Worm (Caenorhabditis elegans) whole organism, midembryonic: ENCODE measurements around the gene Y41G9A.5.

Source experiments
- T22C8.4 ChIP-seq: fragments of 200-800 bp; sonication (Bioruptor generic); IDR thresholded peaks from 2 replicates; pipeline ENCODE4 v1.3.6; 2022; ENCODE audit warnings: missing genetic modification characterization, missing compliant biosample characterization
- cog-1 ChIP-seq: sonication (generic microtip); optimal IDR thresholded peaks from 2 replicates; lab custom pipeline; 2016; ENCODE audit warnings: missing genetic modification characterization, missing compliant biosample characterization
- flt-1 ChIP-seq: fragments of 200-800 bp; sonication (Bioruptor generic); IDR thresholded peaks from 2 replicates; pipeline ENCODE4 v1.3.6; 2022; ENCODE audit warnings: missing genetic modification characterization, missing compliant biosample characterization
- klf-2 ChIP-seq: fragments of 200-800 bp; sonication (Bioruptor generic); conservative IDR thresholded peaks from 2 replicates; pipeline ENCODE4 v1.3.6; 2022; ENCODE audit warnings: missing genetic modification reagents, missing genetic modification characterization, missing compliant biosample characterization
- med-1 ChIP-seq: sonication (generic microtip); optimal IDR thresholded peaks from 2 replicates; lab custom pipeline; 2017; ENCODE audit warnings: missing genetic modification characterization, mild to moderate bottlenecking, missing compliant biosample characterization, antibody characterized with exemption, missing genetic modification reagents; ENCODE audit not compliant: insufficient read depth
- ref-1 ChIP-seq: fragments of 200-800 bp; sonication (Bioruptor generic); conservative IDR thresholded peaks from 2 replicates; pipeline ENCODE4 v1.3.6; 2022; ENCODE audit warnings: missing genetic modification reagents, missing genetic modification characterization, missing compliant biosample characterization
- tab-1 ChIP-seq: fragments of 200-800 bp; sonication (Bioruptor generic); IDR thresholded peaks from 2 replicates; pipeline ENCODE4 v1.3.6; 2022; ENCODE audit warnings: missing genetic modification characterization, missing compliant biosample characterization
- ztf-23 ChIP-seq: fragments of 200-800 bp; sonication (Bioruptor generic); IDR thresholded peaks from 2 replicates; pipeline ENCODE4 v1.3.6; 2022; ENCODE audit warnings: missing genetic modification reagents, missing genetic modification characterization, missing compliant biosample characterization
- ztf-29 ChIP-seq: fragments of 200-800 bp; sonication (Bioruptor generic); IDR thresholded peaks from 2 replicates; pipeline ENCODE4 v1.3.6; 2022; ENCODE audit warnings: missing genetic modification reagents, missing genetic modification characterization, missing compliant biosample characterization

Y41G9A.5 gene

ce11 chrX:2919488-2919887 lies 27.0 kb upstream of the Y41G9A.5 start:
- no peak for TF ChIP-seq flt-1 (GFP tag; lab: Robert Waterston, UW)
- TF ChIP-seq cog-1 (tag; lab: Kevin White, UChicago): no peak
- no peak for TF ChIP-seq tab-1 (GFP tag; lab: Robert Waterston, UW)
- TF ChIP-seq ref-1 (GFP tag; lab: Robert Waterston, UW): no peak
- no peak for TF ChIP-seq T22C8.4 (GFP tag; lab: Robert Waterston, UW)
- TF ChIP-seq ztf-23 (GFP tag; lab: Robert Waterston, UW): no peak
- TF ChIP-seq klf-2 (GFP tag; lab: Robert Waterston, UW): no peak
- no peak for TF ChIP-seq ztf-29 (GFP tag; lab: Robert Waterston, UW)
- no peak for TF ChIP-seq med-1

ce11 chrX:2920456-2920855 lies 26.0 kb upstream of the Y41G9A.5 start:
- peak; percentile 59 for TF ChIP-seq cog-1 (tag; lab: Kevin White, UChicago)
- no peak for TF ChIP-seq ztf-23 (GFP tag; lab: Robert Waterston, UW)

ce11 chrX:2921737-2922136 lies 24.7 kb upstream of the Y41G9A.5 start:
- TF ChIP-seq ref-1 (GFP tag; lab: Robert Waterston, UW) (no peak), ztf-23 (GFP tag; lab: Robert Waterston, UW) (no peak), med-1 (no peak), ztf-29 (GFP tag; lab: Robert Waterston, UW) (no peak), tab-1 (GFP tag; lab: Robert Waterston, UW) (no peak), T22C8.4 (GFP tag; lab: Robert Waterston, UW) (no peak), cog-1 (tag; lab: Kevin White, UChicago) (no peak)

- no peak for TF ChIP-seq tab-1 (GFP tag; lab: Robert Waterston, UW)
- TF ChIP-seq klf-2 (GFP tag; lab: Robert Waterston, UW): no peak
- TF ChIP-seq flt-1 (GFP tag; lab: Robert Waterston, UW): no peak
- TF ChIP-seq cog-1 (tag; lab: Kevin White, UChicago): no peak
- no peak for TF ChIP-seq med-1
- no peak for TF ChIP-seq T22C8.4 (GFP tag; lab: Robert Waterston, UW)
- no peak for TF ChIP-seq ztf-29 (GFP tag; lab: Robert Waterston, UW)
- no peak for TF ChIP-seq ztf-23 (GFP tag; lab: Robert Waterston, UW)
- TF ChIP-seq ref-1 (GFP tag; lab: Robert Waterston, UW): no peak
These were observed 23.8 kb upstream of the Y41G9A.5 start for ce11 chrX:2922602-2923203.

DNA sequence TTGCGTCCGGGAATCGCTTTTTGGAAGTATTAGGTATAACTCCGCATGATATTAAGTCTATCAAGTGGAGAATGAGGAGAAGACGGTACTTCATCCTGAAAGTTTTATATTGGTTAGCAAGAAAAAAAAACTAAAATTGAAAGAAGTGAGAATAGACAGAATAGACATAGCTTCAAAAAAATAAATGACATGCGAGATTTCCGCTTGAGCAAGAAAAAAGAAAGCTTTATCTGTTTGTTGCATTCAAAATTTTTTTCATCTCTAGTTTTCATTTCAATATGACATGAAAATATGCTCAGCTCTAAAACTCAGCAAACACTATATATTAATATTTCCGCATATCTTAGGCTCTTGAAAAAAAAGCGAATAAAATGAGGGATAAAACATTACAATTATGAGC lies 22.6 kb upstream of the Y41G9A.5 start, which contains the start of gene hst-3.2:
Gene hst-3.2 (minus strand): TSS at position 101 of the 400 bp plus-strand sequence.
- TF ChIP-seq T22C8.4 (GFP tag; lab: Robert Waterston, UW) (no peak), flt-1 (GFP tag; lab: Robert Waterston, UW) (no peak), med-1 (no peak), ztf-29 (GFP tag; lab: Robert Waterston, UW) (no peak), ref-1 (GFP tag; lab: Robert Waterston, UW) (no peak), ztf-23 (GFP tag; lab: Robert Waterston, UW) (no peak), klf-2 (GFP tag; lab: Robert Waterston, UW) (no peak), tab-1 (GFP tag; lab: Robert Waterston, UW) (no peak), cog-1 (tag; lab: Kevin White, UChicago) (no peak)

DNA sequence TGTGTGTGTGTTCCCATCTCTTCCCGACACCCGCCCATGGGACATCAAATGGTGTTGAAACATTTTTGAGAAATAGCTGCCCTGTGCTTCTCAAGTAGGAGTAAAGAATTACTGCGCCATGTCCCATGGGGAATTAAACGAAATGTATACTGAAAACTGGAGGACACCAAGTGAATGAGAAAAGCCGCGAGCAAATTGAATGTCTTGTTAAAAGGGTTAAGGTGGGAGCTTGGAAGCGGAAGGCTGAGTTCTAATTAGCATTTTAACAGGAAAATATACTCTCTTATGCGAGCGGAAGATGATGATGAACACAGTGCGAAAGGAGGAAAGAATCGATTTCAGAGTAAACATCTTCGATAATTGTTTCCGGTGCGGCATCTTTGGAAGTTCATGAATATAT lies 22.0 kb upstream of the Y41G9A.5 start:
- no peak for TF ChIP-seq ref-1 (GFP tag; lab: Robert Waterston, UW)
- no peak for TF ChIP-seq T22C8.4 (GFP tag; lab: Robert Waterston, UW)
- TF ChIP-seq flt-1 (GFP tag; lab: Robert Waterston, UW): no peak
- TF ChIP-seq klf-2 (GFP tag; lab: Robert Waterston, UW): no peak
- TF ChIP-seq tab-1 (GFP tag; lab: Robert Waterston, UW): no peak
- no peak for TF ChIP-seq med-1
- no peak for TF ChIP-seq ztf-23 (GFP tag; lab: Robert Waterston, UW)
- no peak for TF ChIP-seq ztf-29 (GFP tag; lab: Robert Waterston, UW)

DNA sequence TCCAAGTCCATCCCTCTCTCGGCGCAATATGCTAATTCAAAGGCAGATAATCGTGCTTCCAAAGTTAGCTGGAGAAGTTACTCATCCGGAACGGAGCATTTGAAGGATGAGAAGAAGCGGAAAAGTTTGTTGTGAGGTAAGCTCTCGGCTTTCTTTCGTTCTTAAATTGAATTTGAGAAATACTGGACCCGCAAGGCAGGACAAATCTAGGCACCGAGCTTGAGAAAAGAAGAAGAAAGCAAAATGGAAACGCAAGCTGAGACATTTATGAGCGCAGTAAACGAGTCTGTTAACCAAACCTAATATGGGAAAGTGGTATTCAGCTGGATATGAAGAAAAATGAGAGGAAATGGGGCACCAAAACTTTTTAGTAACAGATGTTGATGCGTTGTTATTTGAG lies 20.5 kb upstream of the Y41G9A.5 start:
- TF ChIP-seq cog-1 (tag; lab: Kevin White, UChicago): no peak
- TF ChIP-seq ztf-23 (GFP tag; lab: Robert Waterston, UW): no peak
- TF ChIP-seq flt-1 (GFP tag; lab: Robert Waterston, UW): no peak
- TF ChIP-seq ztf-29 (GFP tag; lab: Robert Waterston, UW): no peak
- no peak for TF ChIP-seq tab-1 (GFP tag; lab: Robert Waterston, UW)
- TF ChIP-seq med-1: no peak
- TF ChIP-seq klf-2 (GFP tag; lab: Robert Waterston, UW): no peak
- no peak for TF ChIP-seq ref-1 (GFP tag; lab: Robert Waterston, UW)
- TF ChIP-seq T22C8.4 (GFP tag; lab: Robert Waterston, UW): no peak

DNA sequence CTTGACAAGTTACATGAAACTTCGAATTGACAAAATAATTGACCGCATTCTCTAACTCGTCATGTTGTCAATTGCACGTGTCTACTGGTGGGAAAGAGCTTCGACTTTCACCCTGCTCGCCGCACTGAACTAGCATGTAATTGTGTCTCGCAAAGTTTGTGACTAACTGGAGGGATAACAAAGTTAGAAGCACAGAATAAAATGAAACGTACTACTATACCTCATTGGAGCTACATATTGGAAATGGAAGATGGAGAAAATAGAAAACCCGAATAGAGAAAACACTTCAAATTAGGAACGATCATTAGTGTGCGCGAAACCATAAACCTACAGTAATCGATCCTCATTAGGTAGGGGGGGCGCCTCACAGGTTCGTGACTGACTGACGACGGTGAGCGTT lies 18.9 kb upstream of the Y41G9A.5 start:
- no peak for TF ChIP-seq flt-1 (GFP tag; lab: Robert Waterston, UW)
- no peak for TF ChIP-seq T22C8.4 (GFP tag; lab: Robert Waterston, UW)
- no peak for TF ChIP-seq ztf-23 (GFP tag; lab: Robert Waterston, UW)
- TF ChIP-seq cog-1 (tag; lab: Kevin White, UChicago): no peak
- TF ChIP-seq klf-2 (GFP tag; lab: Robert Waterston, UW): no peak
- no peak for TF ChIP-seq tab-1 (GFP tag; lab: Robert Waterston, UW)
- no peak for TF ChIP-seq ref-1 (GFP tag; lab: Robert Waterston, UW)
- no peak for TF ChIP-seq med-1
- no peak for TF ChIP-seq ztf-29 (GFP tag; lab: Robert Waterston, UW)

DNA sequence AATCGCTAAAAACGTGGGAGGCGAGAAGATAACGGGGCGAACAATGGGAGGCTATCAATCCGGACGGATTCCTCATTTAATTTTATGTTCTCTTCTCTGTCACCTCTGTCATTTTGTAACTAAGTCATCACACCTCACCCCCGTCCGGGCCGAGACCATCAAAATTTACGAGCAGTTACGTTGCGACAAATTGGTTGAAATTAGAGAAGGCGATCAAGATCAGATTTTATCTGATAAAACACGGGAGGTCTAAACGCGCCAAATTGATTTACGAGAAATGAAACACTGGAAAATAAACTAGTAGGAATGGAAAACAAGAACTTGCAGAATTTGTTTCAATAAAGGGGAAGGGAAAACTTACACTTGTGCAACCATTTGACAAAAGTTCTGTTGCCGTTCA lies 18.4 kb upstream of the Y41G9A.5 start:
- TF ChIP-seq ztf-23 (GFP tag; lab: Robert Waterston, UW) (0 out of 2 replicates have a peak, but pooled peaks have one; percentile 30), T22C8.4 (GFP tag; lab: Robert Waterston, UW) (no peak)

- TF ChIP-seq ref-1 (GFP tag; lab: Robert Waterston, UW) (no peak), med-1 (no peak), ztf-29 (GFP tag; lab: Robert Waterston, UW) (no peak), ztf-23 (GFP tag; lab: Robert Waterston, UW) (no peak), klf-2 (GFP tag; lab: Robert Waterston, UW) (no peak), T22C8.4 (GFP tag; lab: Robert Waterston, UW) (no peak), tab-1 (GFP tag; lab: Robert Waterston, UW) (no peak), flt-1 (GFP tag; lab: Robert Waterston, UW) (no peak), cog-1 (tag; lab: Kevin White, UChicago) (no peak)
These were observed 14.6 kb upstream of the Y41G9A.5 start for ce11 chrX:2931852-2932251.
